Worm (Caenorhabditis elegans) whole organism, L4 larva: ENCODE results near the gene vha-20.

Experiments
- aly-2 ChIP-seq: sonication (generic microtip); optimal IDR thresholded peaks from 2 replicates; lab custom pipeline; 2018; ENCODE audit warnings: missing biosample characterization, missing genetic modification characterization
- ama-1 ChIP-seq: fragments of 150-350 bp; optimal IDR thresholded peaks from 2 replicates; lab custom pipeline; 2014; ENCODE audit warnings: inconsistent platforms, mixed read lengths
- attf-4 ChIP-seq: sonication (generic microtip); optimal IDR thresholded peaks from 3 replicates; lab custom pipeline; 2017; ENCODE audit warnings: missing biosample characterization, missing genetic modification characterization
- cey-2 ChIP-seq: sonication (generic microtip); optimal IDR thresholded peaks from 3 replicates; lab custom pipeline; 2017; ENCODE audit warnings: missing genetic modification characterization, mild to moderate bottlenecking, missing compliant biosample characterization, antibody characterized with exemption, borderline replicate concordance; ENCODE audit not compliant: insufficient read depth
- lin-15B ChIP-seq: fragments of 150-350 bp; sonication (generic microtip); optimal IDR thresholded peaks from 3 replicates; lab custom pipeline; 2014; ENCODE audit warnings: missing biosample characterization, missing genetic modification characterization
- mdl-1 ChIP-seq, 2 experiments: fragments of 150-350 bp in 1 of 2; sonication (generic microtip) in 1 of 2; optimal IDR thresholded peaks; 2 replicates each; lab custom pipeline; 2014 to 2017; ENCODE audit warnings: missing biosample characterization in 2 of 2, missing genetic modification characterization in 2 of 2
- mep-1 ChIP-seq: fragments of 150-350 bp; sonication (generic microtip); optimal IDR thresholded peaks from 3 replicates; lab custom pipeline; 2014; ENCODE audit warnings: missing biosample characterization, missing genetic modification characterization
- mxl-3 ChIP-seq: fragments of 200-800 bp; sonication (Bioruptor generic); optimal IDR thresholded peaks from 2 replicates; lab custom pipeline; 2018; ENCODE audit warnings: mild to moderate bottlenecking, missing genetic modification characterization, missing compliant biosample characterization
- nhr-102 ChIP-seq: sonication (generic microtip); optimal IDR thresholded peaks from 2 replicates; lab custom pipeline; 2016; ENCODE audit warnings: mild to moderate bottlenecking, missing genetic modification characterization, moderate library complexity, missing compliant biosample characterization
- rbr-2 ChIP-seq: sonication (generic microtip); optimal IDR thresholded peaks from 2 replicates; lab custom pipeline; 2016; ENCODE audit warnings: missing genotype, missing genetic modification characterization, missing compliant biosample characterization
- snpc-4 ChIP-seq: fragments of 150-350 bp; optimal IDR thresholded peaks from 2 replicates; lab custom pipeline; 2014; ENCODE audit warnings: missing biosample characterization, missing genetic modification characterization
- unc-39 ChIP-seq: sonication (generic microtip); optimal IDR thresholded peaks from 2 replicates; lab custom pipeline; 2017; ENCODE audit warnings: missing biosample characterization, missing genetic modification characterization
- vab-7 ChIP-seq: fragments of 200-800 bp; sonication (Bioruptor generic); IDR thresholded peaks from 2 replicates; pipeline ENCODE4 v1.3.6; 2022; ENCODE audit warnings: missing genetic modification reagents, missing genetic modification characterization, missing compliant biosample characterization
- ztf-11 ChIP-seq: fragments of 150-350 bp; optimal IDR thresholded peaks from 2 replicates; lab custom pipeline; 2014; ENCODE audit warnings: missing biosample characterization, missing genetic modification characterization

DNA sequence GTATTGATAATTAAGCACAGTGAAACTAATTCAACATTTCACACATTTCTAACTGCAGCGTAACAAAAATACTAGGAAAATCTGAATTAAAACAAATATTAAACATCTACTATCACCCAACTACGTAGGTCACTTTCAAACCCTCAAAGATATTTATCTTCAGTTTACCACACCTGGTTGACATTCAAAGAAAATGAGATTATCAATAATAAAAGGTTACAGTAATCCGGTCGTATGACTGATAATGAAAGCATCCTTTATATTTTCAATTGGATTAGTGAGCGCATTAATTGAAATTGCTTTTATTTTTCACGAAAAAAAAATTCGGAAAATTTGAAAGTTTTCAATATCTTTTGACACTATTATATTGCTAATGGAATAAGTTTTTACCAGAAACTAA is 18.2 kb upstream of the vha-20 start:
- TF ChIP-seq mxl-3 (no peak), mep-1 (tag; lab: Kevin White, UChicago) (no peak), attf-4 (tag; lab: Kevin White, UChicago) (no peak), ama-1 (lab: Kevin White, UChicago) (no peak), mdl-1 (tag; optimal IDR thresholded peaks at IDR 0.05; lab: Kevin White, UChicago) (no peak), ztf-11 (no peak), snpc-4 (tag; lab: Kevin White, UChicago) (no peak), vab-7 (GFP tag; lab: Robert Waterston, UW) (no peak), aly-2 (tag; lab: Kevin White, UChicago) (no peak), lin-15B (tag; lab: Kevin White, UChicago) (no peak), rbr-2 (tag; lab: Kevin White, UChicago) (no peak), cey-2 (tag; lab: Kevin White, UChicago) (no peak), nhr-102 (no peak), unc-39 (tag; lab: Kevin White, UChicago) (no peak)
